Worm (Caenorhabditis elegans) whole organism, early embryonic: ENCODE results near the gene srlf-26.
"Not testable (repeated sequence)": the region's sequence is repeated elsewhere in the genome, so short reads cannot be mapped to it uniquely, and the experiment has no call there.

Experiments used
- B0310.2 ChIP-seq: sonication (generic microtip); optimal IDR thresholded peaks from 2 replicates; lab custom pipeline; 2016; ENCODE audit warnings: mild to moderate bottlenecking, missing genetic modification characterization, missing compliant biosample characterization
- F13C5.2 ChIP-seq: sonication (generic microtip); optimal IDR thresholded peaks from 2 replicates; lab custom pipeline; 2017; ENCODE audit warnings: mild to moderate bottlenecking, missing genetic modification characterization, inconsistent platforms, missing compliant biosample characterization
- ama-1 ChIP-seq: fragments of 150-350 bp; optimal IDR thresholded peaks from 2 replicates; lab custom pipeline; 2014
- ceh-13 ChIP-seq: fragments of 200-800 bp; sonication (Bioruptor generic); optimal IDR thresholded peaks from 2 replicates; lab custom pipeline; 2018; ENCODE audit warnings: mild to moderate bottlenecking, missing genetic modification characterization, missing compliant biosample characterization
- ceh-36 ChIP-seq: sonication (generic microtip); optimal IDR thresholded peaks from 2 replicates; lab custom pipeline; 2016; ENCODE audit warnings: missing genetic modification characterization, inconsistent platforms, missing compliant biosample characterization
- ets-7 ChIP-seq: sonication (generic microtip); optimal IDR thresholded peaks from 2 replicates; lab custom pipeline; 2016; ENCODE audit warnings: missing genotype, missing genetic modification characterization, missing compliant biosample characterization
- flt-1 ChIP-seq: fragments of 200-800 bp; sonication (Bioruptor generic); IDR thresholded peaks from 2 replicates; pipeline ENCODE4 v1.3.6; 2022; ENCODE audit warnings: missing genetic modification characterization, missing compliant biosample characterization
- hmg-4 ChIP-seq: fragments of 200-800 bp; sonication (Bioruptor generic); optimal IDR thresholded peaks from 2 replicates; lab custom pipeline; 2018; ENCODE audit warnings: mild to moderate bottlenecking, missing genetic modification characterization, missing compliant biosample characterization
- hnd-1 ChIP-seq: sonication (generic microtip); optimal IDR thresholded peaks from 2 replicates; lab custom pipeline; 2016; ENCODE audit warnings: missing genetic modification characterization, missing compliant biosample characterization
- scrt-1 ChIP-seq: fragments of 200-800 bp; sonication (Bioruptor generic); IDR thresholded peaks from 2 replicates; pipeline ENCODE4 v1.3.6; 2022; ENCODE audit warnings: missing genetic modification characterization, missing compliant biosample characterization
- tbx-37 ChIP-seq: fragments of 200-800 bp; sonication (Bioruptor generic); conservative IDR thresholded peaks from 2 replicates; pipeline ENCODE4 v1.3.6; 2022; ENCODE audit warnings: missing genetic modification reagents, missing genetic modification characterization, missing compliant biosample characterization
- tra-4 ChIP-seq: sonication (generic microtip); optimal IDR thresholded peaks from 2 replicates; lab custom pipeline; 2017; ENCODE audit warnings: missing genetic modification characterization, missing compliant biosample characterization

DNA sequence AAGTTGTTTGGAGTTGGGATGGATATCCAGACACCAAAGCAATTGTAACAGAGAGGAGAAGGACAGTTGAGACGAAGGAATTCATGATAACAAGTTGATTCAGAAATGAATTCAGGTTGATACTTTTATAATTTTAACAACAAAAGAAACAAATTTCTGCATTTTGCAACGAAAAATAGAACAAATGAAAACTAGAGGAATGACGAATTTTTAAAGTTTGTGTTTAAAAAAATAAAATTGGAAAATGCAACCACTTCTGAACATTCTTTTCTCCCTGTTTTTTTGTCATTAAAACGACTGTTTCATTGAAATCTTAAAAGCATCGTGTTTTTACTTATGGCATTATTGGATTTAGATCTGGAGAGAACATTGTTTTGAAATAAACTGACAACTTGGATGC is 27.3 kb upstream of the srlf-26 start, which contains the start of gene C08F11.12:
- not testable (repeated sequence) for TF ChIP-seq tbx-37; ceh-36 (tag; lab: Kevin White, UChicago); B0310.2 (tag; lab: Kevin White, UChicago); F13C5.2 (tag; lab: Kevin White, UChicago); ceh-13 (GFP tag; lab: Kevin White, UChicago); hmg-4 (GFP tag; lab: Kevin White, UChicago); hnd-1 (tag; lab: Kevin White, UChicago); scrt-1 (GFP tag; lab: Robert Waterston, UW); ama-1 (lab: Kevin White, UChicago); tra-4; ets-7 (tag; lab: Kevin White, UChicago); flt-1 (GFP tag; lab: Robert Waterston, UW)
